Worm (Caenorhabditis elegans): ENCODE data around the gene mrpl-10.

The mrpl-10 gene

ce11 chrII:8295296-8295695 is 17.0 kb upstream of the mrpl-10 start, which contains the start of gene nlp-55:
Gene nlp-55 (minus strand): TSS chrII:8295396.
- no peak for TF ChIP-seq nhr-6 (tag; optimal IDR thresholded peaks at IDR 0.05)
- no peak for TF ChIP-seq Y55F3AM.14 (GFP tag; optimal IDR thresholded peaks at IDR 0.05)
- no peak for TF ChIP-seq nhr-77 (tag; optimal IDR thresholded peaks at IDR 0.05)
- no peak for TF ChIP-seq nhr-25 (tag; optimal IDR thresholded peaks at IDR 0.05)
- TF ChIP-seq ceh-16 (tag; optimal IDR thresholded peaks at IDR 0.05) = no peak
- TF ChIP-seq nhr-12 (tag; optimal IDR thresholded peaks at IDR 0.05) = no peak

ce11 chrII:8285837-8286236 is 7.5 kb upstream of the mrpl-10 start:
- peak; percentile 42 for TF ChIP-seq ama-1 (optimal IDR thresholded peaks at IDR 0.05)

ce11 chrII:8283158-8283717 is 4.9 kb upstream of the mrpl-10 start, which contains the start of the genes nst-1 and cct-4:
Gene nst-1 (minus strand): TSS chrII:8283208.
Gene cct-4 (plus strand): TSS chrII:8283667.
- TF ChIP-seq nhr-25 (tag; optimal IDR thresholded peaks at IDR 0.05) (no peak), skn-1 (tag; optimal IDR thresholded peaks at IDR 0.05) (no peak), C34F6.9 (tag; optimal IDR thresholded peaks at IDR 0.05) (peak; percentile 54), gmeb-1 (tag; optimal IDR thresholded peaks at IDR 0.05) (peak; percentile 0), aly-2 (tag; optimal IDR thresholded peaks at IDR 0.05) (no peak), mdl-1 (tag; optimal IDR thresholded peaks at IDR 0.05) (no peak), lin-11 (tag; optimal IDR thresholded peaks at IDR 0.05) (no peak), lsy-2 (tag; optimal IDR thresholded peaks at IDR 0.05) (peak in 1 of 2 experiments; percentile 73), lin-13 (GFP tag; optimal IDR thresholded peaks at IDR 0.05) (peak; percentile 6), fos-1 (tag; optimal IDR thresholded peaks at IDR 0.05) (no peak), mab-5 (tag; optimal IDR thresholded peaks at IDR 0.05) (no peak), sem-4 (tag; optimal IDR thresholded peaks at IDR 0.05) (no peak)

- TF ChIP-seq sma-9 (GFP tag; optimal IDR thresholded peaks at IDR 0.05) (no peak), sma-9 (tag; optimal IDR thresholded peaks at IDR 0.05) (no peak), nhr-129 (tag; optimal IDR thresholded peaks at IDR 0.05) (peak; percentile 13), R02D3.7 (tag; optimal IDR thresholded peaks at IDR 0.05) (peak; percentile 85), lsy-2 (tag; optimal IDR thresholded peaks at IDR 0.05) (peak; percentile 59 to 83), gmeb-1 (tag; optimal IDR thresholded peaks at IDR 0.05) (peak; percentile 89)
Observed at ce11 chrII:8276057-8276456, 2.3 kb downstream of the mrpl-10 start, which contains the start of the genes gei-14 and slc-25A32. Gene gei-14 (minus strand): TSS chrII:8276231. Gene slc-25A32 (plus strand): TSS chrII:8276298.

- TF ChIP-seq lin-13 (GFP tag; optimal IDR thresholded peaks at IDR 0.05) = no peak
- no peak for TF ChIP-seq ztf-1 (GFP tag; conservative IDR thresholded peaks at IDR 0.05)
- TF ChIP-seq nhr-23 (tag; optimal IDR thresholded peaks at IDR 0.05) = no peak
- no peak for TF ChIP-seq lin-11 (tag; optimal IDR thresholded peaks at IDR 0.05)
- no peak for TF ChIP-seq nhr-12 (tag; optimal IDR thresholded peaks at IDR 0.05)
- TF ChIP-seq skn-1 (tag; optimal IDR thresholded peaks at IDR 0.05) = no peak
- TF ChIP-seq C34F6.9 (tag; optimal IDR thresholded peaks at IDR 0.05) = no peak
- TF ChIP-seq blmp-1 (tag; optimal IDR thresholded peaks at IDR 0.05; ENCODE audit: insufficient read depth) = no peak
- no peak for TF ChIP-seq elt-3 (tag; optimal IDR thresholded peaks at IDR 0.05)
Observed at ce11 chrII:8273060-8273459, 5.3 kb downstream of the mrpl-10 start.

ce11 chrII:8269855-8270647 is 8.3 kb downstream of the mrpl-10 start, which contains the start of gene tdc-1:
Gene tdc-1 (plus strand): TSS chrII:8270597.
- TF ChIP-seq mbf-1 (tag; optimal IDR thresholded peaks at IDR 0.05) (no peak), elt-3 (tag; optimal IDR thresholded peaks at IDR 0.05) (no peak), lsy-2 (tag; optimal IDR thresholded peaks at IDR 0.05) (no peak), lin-13 (GFP tag; optimal IDR thresholded peaks at IDR 0.05) (no peak), alr-1 (tag; optimal IDR thresholded peaks at IDR 0.05) (no peak), gmeb-1 (tag; optimal IDR thresholded peaks at IDR 0.05) (no peak), nhr-11 (tag; optimal IDR thresholded peaks at IDR 0.05) (no peak), sem-4 (tag; optimal IDR thresholded peaks at IDR 0.05) (no peak), ztf-11 (tag; optimal IDR thresholded peaks at IDR 0.05) (no peak), lin-11 (tag; optimal IDR thresholded peaks at IDR 0.05) (no peak), egl-27 (tag; optimal IDR thresholded peaks at IDR 0.05) (no peak), unc-39 (tag; optimal IDR thresholded peaks at IDR 0.05) (no peak), C34F6.9 (tag; optimal IDR thresholded peaks at IDR 0.05) (no peak), nhr-25 (tag; optimal IDR thresholded peaks at IDR 0.05) (no peak)
